Fruit fly (Drosophila melanogaster): Measurements from ENCODE around the gene Hinfp.

DNA sequence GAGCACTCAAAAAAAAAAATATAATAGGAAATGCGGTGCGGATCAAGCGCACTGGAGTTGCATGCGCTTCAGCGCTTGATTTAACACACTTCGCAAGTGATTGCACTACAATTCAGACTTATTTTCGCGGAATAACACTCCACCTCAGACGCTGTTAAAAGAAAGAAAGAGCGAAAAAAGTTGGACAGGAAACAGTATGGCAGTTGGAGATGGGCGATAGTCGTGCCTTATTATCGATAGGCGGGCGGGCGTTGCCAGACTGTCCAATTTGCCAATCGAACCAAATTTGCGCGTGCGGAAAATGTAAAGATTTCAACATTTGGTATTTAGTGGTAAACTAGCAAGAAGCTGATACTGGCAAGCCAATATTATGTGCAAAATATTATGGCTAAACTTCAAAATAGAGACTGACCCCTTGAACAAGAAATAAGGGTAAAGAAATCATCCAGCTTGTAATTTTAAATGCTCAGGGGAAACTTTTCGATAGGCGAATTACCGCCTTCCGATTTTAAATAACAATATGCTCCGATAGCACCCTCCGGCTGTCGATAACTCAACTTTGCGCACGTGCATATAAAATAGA lies 4.0 kb downstream of the Hinfp start, which contains the start of the genes RpL36 and Mybbp1A:
- no peak for TF ChIP-seq pan (optimal IDR thresholded peaks at IDR 0.05)
- TF ChIP-seq psq (optimal IDR thresholded peaks at IDR 0.05), result no peak
- TF ChIP-seq CG8478 (optimal IDR thresholded peaks at IDR 0.05), result no peak
- TF ChIP-seq usp (GFP tag; optimal IDR thresholded peaks at IDR 0.05), result no peak
- no peak for TF ChIP-seq EcR (GFP tag; optimal IDR thresholded peaks at IDR 0.05)
